Fruit fly (Drosophila melanogaster): ENCODE data around the gene smo.

- TF ChIP-seq Crg-1 (GFP tag; optimal IDR thresholded peaks at IDR 0.05): no peak
- no peak for TF ChIP-seq bab1 (GFP tag; optimal IDR thresholded peaks at IDR 0.05)
- TF ChIP-seq CG5204 (GFP tag; optimal IDR thresholded peaks at IDR 0.05): no peak
- TF ChIP-seq CG14711 (tag; optimal IDR thresholded peaks at IDR 0.05): no peak
- no peak for TF ChIP-seq CG7101 (tag; optimal IDR thresholded peaks at IDR 0.05)
- no peak for TF ChIP-seq kay (GFP tag; ENCODE audit: borderline replicate concordance)
- TF ChIP-seq CG12768 (GFP tag; optimal IDR thresholded peaks at IDR 0.05): no peak
- no peak for TF ChIP-seq tj (GFP tag; optimal IDR thresholded peaks at IDR 0.05)
- peak; percentile 33 for TF ChIP-seq cic (GFP tag; optimal IDR thresholded peaks at IDR 0.05)
- peak; percentile 41 for TF ChIP-seq ovo (GFP tag; optimal IDR thresholded peaks at IDR 0.05)
- TF ChIP-seq CG1620 (GFP tag; optimal IDR thresholded peaks at IDR 0.05): no peak
- no peak for TF ChIP-seq CG33017 (tag; optimal IDR thresholded peaks at IDR 0.05)
Measured at dm6 chr2L:306188-306927, 29.0 kb downstream of the smo start.
